Worm (Caenorhabditis elegans) whole organism, young adult: ENCODE measurements around the gene C08F1.12.

ENCODE experiments used
- C06A6.2 ChIP-seq: fragments of 200-800 bp; sonication (Bioruptor generic); conservative IDR thresholded peaks from 2 replicates; pipeline ENCODE4 v1.3.6; 2022; ENCODE audit warnings: missing genetic modification characterization, missing compliant biosample characterization
- F57A8.1 ChIP-seq: fragments of 200-800 bp; sonication (Bioruptor generic); optimal IDR thresholded peaks from 2 replicates; lab custom pipeline; 2018; ENCODE audit warnings: mild to moderate bottlenecking, missing genetic modification characterization, moderate library complexity, missing compliant biosample characterization
- Y79H2A.3 ChIP-seq: fragments of 200-800 bp; sonication (Bioruptor generic); conservative IDR thresholded peaks from 2 replicates; pipeline ENCODE4 v1.3.6; 2022; ENCODE audit warnings: missing genetic modification reagents, missing genetic modification characterization, missing compliant biosample characterization
- ZK185.1 ChIP-seq: sonication (generic microtip); optimal IDR thresholded peaks from 2 replicates; lab custom pipeline; 2016; ENCODE audit warnings: mild to moderate bottlenecking, missing genetic modification characterization, missing compliant biosample characterization; ENCODE audit not compliant: poor library complexity, severe bottlenecking
- ama-1 ChIP-seq, 3 experiments: fragments of 150-350 bp in 1 of 3; sonication (generic microtip) in 2 of 3; optimal IDR thresholded peaks; 2 replicates each; lab custom pipeline; 2014 to 2018; ENCODE audit warnings: missing biosample characterization in 2 of 3, missing genetic modification characterization in 2 of 3, missing genetic modification reagents in 2 of 3
- ccch-3 ChIP-seq: fragments of 200-800 bp; sonication (Bioruptor generic); optimal IDR thresholded peaks from 2 replicates; lab custom pipeline; 2018; ENCODE audit warnings: mild to moderate bottlenecking, missing genetic modification characterization, missing compliant biosample characterization
- ceh-58 ChIP-seq: fragments of 200-800 bp; sonication (Bioruptor generic); IDR thresholded peaks from 2 replicates; pipeline ENCODE4 v1.3.6; 2022; ENCODE audit warnings: missing genetic modification characterization, missing compliant biosample characterization
- ceh-91 ChIP-seq: fragments of 200-800 bp; sonication (Bioruptor generic); IDR thresholded peaks from 2 replicates; pipeline ENCODE4 v1.3.6; 2022; ENCODE audit warnings: missing genetic modification reagents, missing genetic modification characterization, missing compliant biosample characterization
- hsf-1 ChIP-seq: fragments of 200-800 bp; sonication (Bioruptor generic); IDR thresholded peaks from 2 replicates; pipeline ENCODE4 v1.3.6; 2022; ENCODE audit warnings: missing genetic modification reagents, missing genetic modification characterization, missing compliant biosample characterization
- nfya-1 ChIP-seq: sonication (generic microtip); optimal IDR thresholded peaks from 2 replicates; lab custom pipeline; 2017; ENCODE audit warnings: antibody characterized with exemption, missing compliant biosample characterization, missing genetic modification characterization, borderline replicate concordance; ENCODE audit not compliant: insufficient read depth
- nhr-179 ChIP-seq: sonication (generic microtip); optimal IDR thresholded peaks from 2 replicates; lab custom pipeline; 2016; ENCODE audit warnings: mild to moderate bottlenecking, missing genetic modification characterization, missing compliant biosample characterization
- pha-4 ChIP-seq: fragments of 150-350 bp; sonication (generic microtip); optimal IDR thresholded peaks from 2 replicates; lab custom pipeline; 2014; ENCODE audit warnings: missing biosample characterization, missing genetic modification reagents, missing genetic modification characterization
- snpc-4 ChIP-seq, 5 experiments: fragments of 150-350 bp in 1 of 5; sonication (generic microtip) in 4 of 5; optimal IDR thresholded peaks; 2 replicates each; lab custom pipeline; 2014 to 2018; ENCODE audit warnings: missing genetic modification characterization in 5 of 5, missing biosample characterization in 3 of 5, antibody characterized with exemption in 2 of 5, mild to moderate bottlenecking in 2 of 5, missing compliant biosample characterization in 2 of 5, missing genotype in 2 of 5, moderate library complexity in 2 of 5, missing genetic modification reagents in 1 of 5

DNA sequence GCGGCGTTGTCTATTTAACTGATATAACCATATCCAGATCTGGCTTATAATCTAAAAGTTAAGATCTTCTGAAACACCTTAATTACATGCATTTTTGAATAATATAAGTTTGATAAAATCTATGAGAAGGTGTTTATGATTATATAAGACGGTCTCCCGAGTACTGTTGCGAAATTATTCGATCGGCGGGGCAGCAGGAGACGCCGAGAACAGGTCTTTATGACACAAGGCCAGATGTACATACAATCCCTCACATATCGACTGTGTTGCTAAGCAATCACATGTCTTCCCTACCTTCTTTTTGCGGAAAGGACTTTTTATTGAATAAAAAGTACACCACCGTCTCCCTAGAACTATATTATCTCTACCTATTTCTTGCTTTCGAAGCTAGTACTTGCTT, 49.7 kb downstream of the C08F1.12 start, which contains the start of gene fbxb-53:
- TF ChIP-seq ccch-3 (GFP tag; lab: Kevin White, UChicago) (no peak), pha-4 (no peak), ceh-58 (GFP tag; lab: Robert Waterston, UW) (no peak), ceh-91 (GFP tag; lab: Robert Waterston, UW) (no peak), F57A8.1 (GFP tag; lab: Kevin White, UChicago) (no peak), nfya-1 (tag; lab: Kevin White, UChicago) (no peak), ZK185.1 (tag; lab: Kevin White, UChicago) (no peak), C06A6.2 (no peak), ama-1 (optimal IDR thresholded peaks at IDR 0.05; lab: Kevin White, UChicago) (no peak), ama-1 (GFP tag; optimal IDR thresholded peaks at IDR 0.05; lab: Kevin White, UChicago) (no peak), hsf-1 (GFP tag; lab: Robert Waterston, UW) (no peak), Y79H2A.3 (no peak), nhr-179 (tag; lab: Kevin White, UChicago) (no peak), snpc-4 (GFP tag; optimal IDR thresholded peaks at IDR 0.05; lab: Kevin White, UChicago) (no peak), snpc-4 (tag; optimal IDR thresholded peaks at IDR 0.05; lab: Kevin White, UChicago) (no peak)
